Fruit fly (Drosophila melanogaster): ENCODE measurements around the gene Tudor-SN.

The Tudor-SN gene

DNA sequence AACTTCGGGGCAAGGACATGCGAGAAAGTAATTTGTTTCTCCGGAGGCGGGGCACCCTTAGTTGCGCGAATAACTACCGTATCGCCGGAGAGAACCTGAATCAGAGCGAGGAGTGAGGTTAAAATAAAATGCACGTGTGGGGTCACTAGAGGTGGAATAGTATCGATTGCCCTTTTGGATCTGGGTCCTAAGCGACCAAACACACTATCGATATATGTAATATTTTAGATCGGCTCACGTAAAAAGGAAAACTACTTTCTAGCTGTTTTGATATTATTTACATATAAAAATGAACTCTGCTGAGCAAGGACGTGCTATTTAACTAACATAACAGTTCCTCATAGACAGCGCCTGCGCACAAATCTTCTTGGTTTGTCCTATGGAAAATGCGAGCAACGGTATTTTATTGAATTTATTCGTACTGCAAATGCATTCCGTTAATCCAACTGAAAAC lies 1.4 kb downstream of the Tudor-SN start (continued):
- TF ChIP-seq CG14860 (GFP tag; IDR thresholded peaks at IDR 0.05; ENCODE audit: partially characterized antibody) (peak; percentile 71), grn (GFP tag; optimal IDR thresholded peaks at IDR 0.05) (no peak), CG4424 (GFP tag; optimal IDR thresholded peaks at IDR 0.05) (no peak), shn (GFP tag; optimal IDR thresholded peaks at IDR 0.05) (no peak), NC2β (GFP tag; optimal IDR thresholded peaks at IDR 0.05) (no peak), Lhr (GFP tag; optimal IDR thresholded peaks at IDR 0.05) (no peak), CG12219 (GFP tag; optimal IDR thresholded peaks at IDR 0.05) (no peak), gsb (GFP tag; IDR thresholded peaks at IDR 0.05) (no peak), CG9727 (GFP tag; optimal IDR thresholded peaks at IDR 0.05) (no peak), CTCF (GFP tag; optimal IDR thresholded peaks at IDR 0.05) (peak; percentile 11), ttk (GFP tag; IDR thresholded peaks at IDR 0.05) (no peak), eve (GFP tag; optimal IDR thresholded peaks at IDR 0.05) (no peak), CG9817 (tag; optimal IDR thresholded peaks at IDR 0.05) (no peak), CG10366 (GFP tag; IDR thresholded peaks at IDR 0.05) (no peak), CG3065 (GFP tag; optimal IDR thresholded peaks at IDR 0.05) (no peak), CG7987 (GFP tag; optimal IDR thresholded peaks at IDR 0.05) (no peak), Nf-YA (GFP tag; IDR thresholded peaks at IDR 0.05) (no peak), salm (tag; optimal IDR thresholded peaks at IDR 0.05) (no peak), seq (GFP tag; IDR thresholded peaks at IDR 0.05) (no peak), BtbVII (GFP tag; optimal IDR thresholded peaks at IDR 0.05) (no peak), vfl (GFP tag; optimal IDR thresholded peaks at IDR 0.05) (no peak), CG4328 (GFP tag; optimal IDR thresholded peaks at IDR 0.05) (no peak), CG6791 (GFP tag; IDR thresholded peaks at IDR 0.05; ENCODE audit: partially characterized antibody) (peak; percentile 89), ems (GFP tag; optimal IDR thresholded peaks at IDR 0.05) (no peak), rib (GFP tag; IDR thresholded peaks at IDR 0.05) (no peak), CG31365 (tag; optimal IDR thresholded peaks at IDR 0.05) (no peak), onecut (GFP tag; IDR thresholded peaks at IDR 0.05) (peak; percentile 19; the same call in 1 of the 2 replicates), CG10462 (GFP tag; optimal IDR thresholded peaks at IDR 0.05) (no peak), scrt (GFP tag; optimal IDR thresholded peaks at IDR 0.05) (no peak), Dad (GFP tag; optimal IDR thresholded peaks at IDR 0.05) (no peak), zen (tag; optimal IDR thresholded peaks at IDR 0.05) (no peak), vnd (GFP tag; IDR thresholded peaks at IDR 0.05; ENCODE audit: partially characterized antibody) (peak; percentile 81), MBD-R2 (GFP tag; IDR thresholded peaks at IDR 0.05) (peak; percentile 51; the same call in 1 of the 2 replicates), eyg (GFP tag; optimal IDR thresholded peaks at IDR 0.05) (no peak), aop (GFP tag; IDR thresholded peaks at IDR 0.05) (no peak), fd96Cb (tag; optimal IDR thresholded peaks at IDR 0.05) (no peak), sob (GFP tag; IDR thresholded peaks at IDR 0.05) (no peak), Lim3 (GFP tag; IDR thresholded peaks at IDR 0.05) (no peak), H2.0 (GFP tag; IDR thresholded peaks at IDR 0.05) (no peak), abd-A (tag; optimal IDR thresholded peaks at IDR 0.05) (no peak), Fer3 (tag; optimal IDR thresholded peaks at IDR 0.05) (no peak), lbe (GFP tag; optimal IDR thresholded peaks at IDR 0.05) (no peak), Rfx (GFP tag; IDR thresholded peaks at IDR 0.05) (peak; percentile 43; the same call in 1 of the 2 replicates), CG11398 (GFP tag; optimal IDR thresholded peaks at IDR 0.05) (no peak), CG7786 (GFP tag; optimal IDR thresholded peaks at IDR 0.05) (no peak), CG33213 (GFP tag; optimal IDR thresholded peaks at IDR 0.05) (no peak), CG15696 (tag; optimal IDR thresholded peaks at IDR 0.05) (no peak), CG10267 (tag; optimal IDR thresholded peaks at IDR 0.05) (no peak), CG18476 (GFP tag; optimal IDR thresholded peaks at IDR 0.05) (no peak), CG2712 (tag; optimal IDR thresholded peaks at IDR 0.05) (no peak), chinmo (GFP tag; IDR thresholded peaks at IDR 0.05; ENCODE audit: partially characterized antibody) (peak; percentile 96), Doc2 (GFP tag; IDR thresholded peaks at IDR 0.05) (no peak), CG3407 (GFP tag; optimal IDR thresholded peaks at IDR 0.05) (no peak)
